Worm (Caenorhabditis elegans): Measurements from ENCODE around the gene sri-73.
A peak's percentile ranks its signal among the peaks of the same experiment; 100 is the strongest.

sri-73 gene

DNA sequence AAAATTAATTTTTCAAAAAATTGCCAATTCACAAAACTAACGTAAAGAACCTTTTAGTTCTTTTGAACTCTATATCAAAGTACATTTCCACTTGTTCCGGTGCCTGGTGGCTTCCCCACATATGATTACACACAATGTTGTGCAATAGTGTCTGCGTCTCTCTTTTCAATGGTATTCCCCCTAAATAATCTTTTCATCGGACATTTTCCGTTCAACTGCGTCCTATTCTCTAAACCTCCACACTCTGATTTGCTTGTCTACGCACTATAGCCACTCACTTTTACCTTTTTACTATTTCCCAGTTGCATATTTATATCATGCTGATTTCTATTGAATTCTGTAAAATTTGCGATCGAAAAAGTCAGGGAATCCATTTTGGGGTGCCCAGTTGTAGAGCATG, 33.8 kb downstream of the sri-73 start, which contains the start of gene nhr-58:
Gene nhr-58 (plus strand): TSS at position 214 of the 400 bp plus-strand sequence.
- peak; percentile 61 for TF ChIP-seq sma-3 (GFP tag; optimal IDR thresholded peaks at IDR 0.05)
- TF ChIP-seq lsy-2 (tag; optimal IDR thresholded peaks at IDR 0.05) = no peak
- TF ChIP-seq elt-3 (tag; optimal IDR thresholded peaks at IDR 0.05) = no peak
- TF ChIP-seq aly-2 (tag; optimal IDR thresholded peaks at IDR 0.05) = no peak
- TF ChIP-seq mab-5 (tag; optimal IDR thresholded peaks at IDR 0.05) = no peak
- no peak for TF ChIP-seq zag-1 (tag; optimal IDR thresholded peaks at IDR 0.05)
- TF ChIP-seq elt-1 (tag; optimal IDR thresholded peaks at IDR 0.05) = no peak
- no peak for TF ChIP-seq skn-1 (tag; optimal IDR thresholded peaks at IDR 0.05)
- no peak for TF ChIP-seq ZK546.5 (tag; optimal IDR thresholded peaks at IDR 0.05)
- peak; percentile 29 for TF ChIP-seq gmeb-1 (tag; optimal IDR thresholded peaks at IDR 0.05)
- TF ChIP-seq egl-27 (tag; optimal IDR thresholded peaks at IDR 0.05) = peak; percentile 83
- TF ChIP-seq ztf-4 (tag; optimal IDR thresholded peaks at IDR 0.05) = no peak
- TF ChIP-seq nhr-129 (tag; optimal IDR thresholded peaks at IDR 0.05) = peak; percentile 97
- TF ChIP-seq nhr-237 (tag; optimal IDR thresholded peaks at IDR 0.05) = no peak
- no peak for TF ChIP-seq nhr-23 (tag; optimal IDR thresholded peaks at IDR 0.05)
- TF ChIP-seq sem-4 (tag; optimal IDR thresholded peaks at IDR 0.05) = no peak
- no peak for TF ChIP-seq unc-39 (tag; optimal IDR thresholded peaks at IDR 0.05)
- no peak for TF ChIP-seq nhr-77 (tag; optimal IDR thresholded peaks at IDR 0.05)
- TF ChIP-seq F13H6.1 (tag; optimal IDR thresholded peaks at IDR 0.05) = peak; percentile 81
- no peak for TF ChIP-seq lin-11 (tag; optimal IDR thresholded peaks at IDR 0.05)
- no peak for TF ChIP-seq alr-1 (tag; optimal IDR thresholded peaks at IDR 0.05)
- peak; percentile 64 for TF ChIP-seq blmp-1 (tag; optimal IDR thresholded peaks at IDR 0.05; ENCODE audit: insufficient read depth)
- TF ChIP-seq ama-1 (optimal IDR thresholded peaks at IDR 0.05) = no peak
- no peak for TF ChIP-seq mbf-1 (tag; optimal IDR thresholded peaks at IDR 0.05)
- peak; percentile 17 for TF ChIP-seq snpc-4 (tag; optimal IDR thresholded peaks at IDR 0.05)
- TF ChIP-seq nhr-10 (tag; optimal IDR thresholded peaks at IDR 0.05) = no peak
- no peak for TF ChIP-seq unc-62 (GFP tag; optimal IDR thresholded peaks at IDR 0.05)
- TF ChIP-seq unc-55 (GFP tag; optimal IDR thresholded peaks at IDR 0.05) = peak; percentile 70
- TF ChIP-seq lin-39 (tag; optimal IDR thresholded peaks at IDR 0.05) = no peak
- peak in 1 of 2 experiments; percentile 51 for TF ChIP-seq mdl-1 (tag; optimal IDR thresholded peaks at IDR 0.05)
- peak; percentile 99 for TF ChIP-seq sma-9 (GFP tag; optimal IDR thresholded peaks at IDR 0.05)
- peak; percentile 43 for TF ChIP-seq sma-9 (tag; optimal IDR thresholded peaks at IDR 0.05)
- TF ChIP-seq nhr-21 (tag; optimal IDR thresholded peaks at IDR 0.05) = peak; percentile 66
- no peak for TF ChIP-seq lin-13 (GFP tag; optimal IDR thresholded peaks at IDR 0.05)
- no peak for TF ChIP-seq ztf-1 (GFP tag; conservative IDR thresholded peaks at IDR 0.05)
- TF ChIP-seq C34F6.9 (tag; optimal IDR thresholded peaks at IDR 0.05) = peak; percentile 62
- no peak for TF ChIP-seq ztf-11 (tag; optimal IDR thresholded peaks at IDR 0.05)
- no peak for TF ChIP-seq ceh-82 (tag; optimal IDR thresholded peaks at IDR 0.05)
- no peak for TF ChIP-seq nhr-25 (tag; optimal IDR thresholded peaks at IDR 0.05)
- peak; percentile 63 for TF ChIP-seq crh-2 (tag; optimal IDR thresholded peaks at IDR 0.05)
- no peak for TF ChIP-seq dmd-4 (tag; optimal IDR thresholded peaks at IDR 0.05)
- no peak for TF ChIP-seq nhr-12 (tag; optimal IDR thresholded peaks at IDR 0.05)
- peak; percentile 15 for TF ChIP-seq nhr-6 (tag; optimal IDR thresholded peaks at IDR 0.05)
- no peak for TF ChIP-seq Y55F3AM.14 (GFP tag; optimal IDR thresholded peaks at IDR 0.05)
- TF ChIP-seq ceh-16 (tag; optimal IDR thresholded peaks at IDR 0.05) = peak; percentile 18
- no peak for TF ChIP-seq nhr-11 (tag; optimal IDR thresholded peaks at IDR 0.05)
- TF ChIP-seq fos-1 (tag; optimal IDR thresholded peaks at IDR 0.05) = peak; percentile 93
- TF ChIP-seq peb-1 (tag; optimal IDR thresholded peaks at IDR 0.05) = no peak
- no peak for TF ChIP-seq R02D3.7 (tag; optimal IDR thresholded peaks at IDR 0.05)

All from whole organism, L2 larva.